Worm (Caenorhabditis elegans) whole organism, dauer: Measurements from ENCODE around the gene ZC239.5.

Experiments used
- unc-62 ChIP-seq: sonication (generic microtip); optimal IDR thresholded peaks from 2 replicates; lab custom pipeline; 2017; ENCODE audit warnings: missing biosample characterization, missing genetic modification reagents, missing genetic modification characterization

ZC239.5 gene

DNA sequence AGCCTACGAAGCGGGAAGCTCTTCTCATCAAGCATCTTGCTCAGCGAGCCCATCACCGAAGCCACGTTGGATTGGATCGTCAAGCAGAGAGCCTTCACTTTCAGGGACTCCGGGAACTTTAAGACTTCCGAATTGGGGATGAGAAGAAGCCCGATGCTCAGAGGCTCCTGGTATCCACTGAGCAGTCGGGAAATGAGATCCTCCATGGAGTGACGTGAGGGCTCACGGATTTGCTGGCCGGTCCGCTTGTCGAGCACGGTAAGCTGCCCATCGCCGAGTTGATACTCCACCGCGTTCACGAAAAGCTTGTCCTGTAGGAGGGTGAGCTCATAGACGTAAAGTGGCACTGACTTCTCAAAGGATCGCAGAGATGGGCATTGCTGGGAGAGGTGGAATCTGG, 37.1 kb downstream of the ZC239.5 start:
- TF ChIP-seq unc-62 (GFP tag; lab: Kevin White, UChicago): no peak

DNA sequence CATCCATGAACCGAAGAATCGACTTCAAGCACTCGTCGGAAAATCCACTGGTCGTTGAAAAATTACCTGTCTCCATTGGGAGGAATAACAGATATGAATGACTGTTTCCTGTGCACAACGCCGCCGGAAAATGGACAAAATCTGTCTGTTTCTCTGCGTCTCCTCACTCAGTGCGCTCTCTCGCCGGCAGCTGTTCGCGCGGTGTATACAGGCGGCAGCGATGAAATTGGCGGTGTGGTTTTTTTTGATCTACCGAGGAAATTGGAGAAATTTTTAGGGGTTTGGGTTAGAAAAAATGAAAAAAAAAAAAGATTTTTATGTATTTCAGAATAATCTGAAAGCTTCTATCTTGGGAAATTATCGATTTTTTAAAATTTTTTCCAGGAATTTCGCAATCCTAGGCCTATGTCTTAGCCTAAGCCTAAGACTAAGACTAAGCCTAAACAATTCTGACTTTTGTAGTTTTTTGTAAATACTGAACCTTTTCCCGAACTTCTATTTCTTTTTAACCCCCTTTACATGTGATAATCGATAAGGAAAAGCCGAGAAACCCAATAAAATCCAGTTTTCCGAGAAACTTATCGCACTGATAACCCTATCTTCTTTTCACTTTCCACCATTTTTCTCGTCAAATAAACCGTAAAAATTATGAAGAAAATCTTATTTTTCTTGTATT, 37.7 kb downstream of the ZC239.5 start, which contains the start of the genes fbxc-50 and C17F4.2:
Gene fbxc-50 (minus strand): TSS at position 81 of the 676 bp plus-strand sequence.
Gene C17F4.2 (plus strand): TSS at position 626 of the 676 bp plus-strand sequence.
- TF ChIP-seq unc-62 (GFP tag; lab: Kevin White, UChicago): no peak

DNA sequence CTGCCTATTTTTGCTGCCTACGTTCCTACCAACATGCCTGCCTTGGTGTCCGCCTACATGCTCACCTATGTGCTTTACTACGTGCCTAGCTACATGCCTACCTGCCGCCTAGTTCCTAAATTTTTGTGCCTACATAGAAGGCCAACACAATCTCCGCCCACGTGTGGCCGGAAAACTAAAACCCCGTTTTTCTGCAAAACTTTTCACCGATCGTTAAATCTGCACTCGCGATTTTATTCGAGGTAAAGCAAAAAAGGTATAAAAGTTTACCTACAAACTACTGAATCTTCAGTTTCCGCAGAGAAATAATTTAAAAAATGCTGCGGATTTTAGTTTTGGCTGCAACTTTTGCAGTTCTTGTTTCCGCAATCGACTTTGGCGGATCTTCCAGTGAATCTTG, 38.9 kb downstream of the ZC239.5 start, which contains the start of gene clec-124:
Gene clec-124 (plus strand): TSS at position 301 of the 400 bp plus-strand sequence.
- no peak for TF ChIP-seq unc-62 (GFP tag; lab: Kevin White, UChicago)

DNA sequence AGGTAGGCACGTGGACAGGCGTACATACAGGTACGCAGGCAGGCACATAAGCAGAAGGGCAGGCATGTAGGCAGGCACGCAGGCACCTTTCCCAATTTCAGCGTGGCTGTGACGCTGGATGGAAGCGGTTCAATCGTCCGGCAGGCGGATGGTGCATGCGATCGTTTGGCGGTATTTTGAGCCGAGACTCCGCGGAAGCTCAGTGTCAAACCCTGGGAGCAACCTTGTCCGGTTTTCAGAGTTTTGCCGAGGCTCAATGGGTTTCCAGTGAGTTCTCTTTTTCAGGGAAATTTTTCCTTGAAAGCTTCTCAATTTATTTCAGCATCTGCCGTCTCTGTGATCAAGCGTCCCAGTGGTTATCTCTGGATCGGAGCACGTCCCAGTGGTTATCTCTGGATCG, 39.7 kb downstream of the ZC239.5 start:
- TF ChIP-seq unc-62 (GFP tag; lab: Kevin White, UChicago): no peak

DNA sequence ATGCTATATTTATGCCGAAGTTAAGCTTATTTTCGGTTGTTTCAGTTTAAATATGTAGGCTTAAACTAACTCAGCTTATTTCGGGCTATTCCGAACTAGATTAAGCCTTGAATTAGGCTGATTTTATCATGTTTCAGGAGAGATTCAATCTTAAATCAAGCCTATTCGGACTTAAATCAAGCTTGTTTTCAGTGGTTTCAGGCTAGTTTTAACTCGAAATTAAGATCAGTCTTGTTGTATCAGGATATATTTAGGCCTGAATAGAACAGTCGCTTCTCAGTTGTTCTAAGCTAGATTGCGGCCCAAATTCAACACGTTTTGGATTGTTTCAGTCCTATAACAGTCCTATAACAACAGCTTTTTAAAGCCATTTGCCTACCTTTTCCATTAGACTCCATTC, 41.3 kb downstream of the ZC239.5 start:
- TF ChIP-seq unc-62 (GFP tag; lab: Kevin White, UChicago): no peak

DNA sequence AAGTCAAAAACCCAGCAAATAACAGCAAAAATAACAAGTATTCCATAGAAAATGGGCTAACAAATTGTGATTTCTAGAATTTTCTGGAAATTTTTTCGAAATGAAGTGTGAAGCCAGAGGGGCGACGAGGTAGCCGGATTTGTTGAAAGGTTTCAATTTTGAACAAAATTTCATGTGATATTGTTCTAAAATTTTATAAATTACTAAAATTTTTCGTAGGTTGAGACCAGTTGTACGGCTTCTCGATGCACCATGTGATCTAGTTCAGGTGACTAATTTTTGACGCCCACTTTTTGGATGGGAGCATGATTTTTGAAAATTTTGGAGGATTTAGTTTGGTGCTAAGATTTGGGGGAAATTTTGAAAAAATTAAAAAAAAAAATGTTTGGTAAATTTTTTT, 48.8 kb downstream of the ZC239.5 start, which contains the start of gene gcy-19:
Gene gcy-19 (minus strand): TSS at position 101 of the 400 bp plus-strand sequence.
- TF ChIP-seq unc-62 (GFP tag; lab: Kevin White, UChicago): no peak

DNA sequence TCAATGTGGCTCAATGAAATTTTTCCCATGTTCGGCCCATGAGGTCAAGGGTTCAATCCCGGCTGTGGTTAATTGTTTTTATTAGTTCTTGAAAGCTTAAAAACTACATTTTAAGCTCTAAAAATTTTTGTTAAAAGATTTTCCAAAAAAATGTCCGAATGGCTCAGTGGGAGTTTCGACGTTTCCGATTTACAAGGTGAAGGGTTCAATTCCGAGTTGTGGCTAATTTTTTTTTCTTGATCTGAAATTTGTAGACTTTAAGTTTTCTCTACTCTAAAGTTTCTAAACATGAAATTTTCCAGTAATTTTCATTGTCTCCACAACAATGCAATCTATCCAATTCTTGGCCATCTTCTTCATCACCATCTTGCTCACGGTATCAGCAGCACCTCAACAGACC, 52.0 kb downstream of the ZC239.5 start, which contains the start of gene F02E11.2:
Gene F02E11.2 (plus strand): TSS at position 301 of the 400 bp plus-strand sequence.
- TF ChIP-seq unc-62 (GFP tag; lab: Kevin White, UChicago): no peak
